Worm (Caenorhabditis elegans) whole organism, midembryonic: ENCODE data around the gene lin-7.
A peak's percentile ranks its signal among the peaks of the same experiment; 100 is the strongest.

Experiments
- T22C8.4 ChIP-seq: fragments of 200-800 bp; sonication (Bioruptor generic); IDR thresholded peaks from 2 replicates; pipeline ENCODE4 v1.3.6; 2022; ENCODE audit warnings: missing genetic modification characterization, missing compliant biosample characterization
- cog-1 ChIP-seq: sonication (generic microtip); optimal IDR thresholded peaks from 2 replicates; lab custom pipeline; 2016; ENCODE audit warnings: missing genetic modification characterization, missing compliant biosample characterization
- flt-1 ChIP-seq: fragments of 200-800 bp; sonication (Bioruptor generic); IDR thresholded peaks from 2 replicates; pipeline ENCODE4 v1.3.6; 2022; ENCODE audit warnings: missing genetic modification characterization, missing compliant biosample characterization
- med-1 ChIP-seq: sonication (generic microtip); optimal IDR thresholded peaks from 2 replicates; lab custom pipeline; 2017; ENCODE audit warnings: missing genetic modification characterization, mild to moderate bottlenecking, missing compliant biosample characterization, antibody characterized with exemption, missing genetic modification reagents; ENCODE audit not compliant: insufficient read depth
- ztf-29 ChIP-seq: fragments of 200-800 bp; sonication (Bioruptor generic); IDR thresholded peaks from 2 replicates; pipeline ENCODE4 v1.3.6; 2022; ENCODE audit warnings: missing genetic modification reagents, missing genetic modification characterization, missing compliant biosample characterization

DNA sequence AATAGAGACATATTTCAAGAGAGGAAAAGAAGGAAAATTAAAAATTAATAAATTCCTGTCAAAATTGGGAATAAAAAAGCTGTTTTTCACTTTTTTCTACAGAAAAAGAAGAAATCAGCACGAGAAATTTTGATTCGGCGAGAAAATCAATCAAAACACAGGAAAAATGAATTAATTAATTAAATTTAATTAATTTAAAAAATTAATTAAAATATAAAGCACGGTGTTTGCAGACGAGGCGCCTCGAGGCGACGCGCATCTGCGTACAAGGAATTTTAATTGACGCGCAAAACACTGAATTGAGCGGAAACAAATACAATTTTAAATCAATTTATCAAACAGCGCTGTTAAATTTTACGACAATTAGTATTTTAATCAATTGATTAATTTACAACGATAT lies 28.0 kb downstream of the lin-7 start:
- no peak for TF ChIP-seq cog-1
- no peak for TF ChIP-seq med-1 (GFP tag; lab: Kevin White, UChicago)
- 0 out of 2 replicates have a peak, but pooled peaks have one; percentile 53 for TF ChIP-seq flt-1 (GFP tag; lab: Robert Waterston, UW)
- TF ChIP-seq ztf-29 (GFP tag; lab: Robert Waterston, UW) = no peak
- TF ChIP-seq T22C8.4 (GFP tag; lab: Robert Waterston, UW) = no peak
